Fruit fly (Drosophila melanogaster): Measurements from ENCODE around the gene CG31288.

CG31288 gene

DNA sequence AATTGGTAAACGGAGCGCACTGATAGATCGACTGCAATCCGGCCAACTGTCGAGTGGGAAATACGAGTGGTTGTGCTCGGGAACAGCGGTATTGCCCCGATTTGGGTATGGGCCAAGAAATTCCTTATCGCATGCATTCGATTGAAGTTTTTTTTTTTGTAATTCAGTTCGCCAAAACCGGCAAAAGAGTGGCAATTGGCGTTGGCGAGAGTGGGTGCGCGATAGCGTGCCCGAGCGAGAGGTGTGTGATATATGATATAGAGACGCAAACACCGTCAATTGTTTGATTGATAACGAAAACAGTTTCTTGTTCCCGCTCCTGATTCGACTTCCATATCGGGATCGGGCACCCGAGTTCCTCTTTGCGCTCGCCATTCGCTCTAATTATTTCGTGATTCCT lies 14.4 kb upstream of the CG31288 start, which contains the start of gene CG31087:
Gene CG31087, minus strand, starts transcription at position 63 of the 400 bp plus-strand sequence.
- TF ChIP-seq CG15710 (tag; optimal IDR thresholded peaks at IDR 0.05) (no peak), CG13204 (GFP tag; optimal IDR thresholded peaks at IDR 0.05) (no peak)

DNA sequence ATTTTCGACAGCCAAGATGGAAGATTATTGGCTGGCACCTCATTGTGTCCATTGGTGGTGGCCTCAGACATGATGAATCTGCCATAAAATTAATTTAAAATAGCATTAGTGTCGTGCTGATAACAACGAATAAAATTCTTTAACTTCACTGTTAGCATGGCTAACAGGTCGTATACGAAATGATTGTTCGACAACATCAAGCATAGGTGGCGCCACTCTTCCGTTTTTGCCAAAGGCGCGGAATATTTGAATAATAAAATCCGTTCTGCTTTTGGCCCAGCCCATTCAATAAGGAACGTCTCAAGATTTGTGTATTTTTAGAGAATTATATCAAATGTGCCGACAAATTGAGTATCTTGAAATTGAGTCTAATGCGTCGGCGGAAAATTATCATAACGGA lies 13.2 kb upstream of the CG31288 start:
- no peak for TF ChIP-seq CG13204 (GFP tag; optimal IDR thresholded peaks at IDR 0.05)

DNA sequence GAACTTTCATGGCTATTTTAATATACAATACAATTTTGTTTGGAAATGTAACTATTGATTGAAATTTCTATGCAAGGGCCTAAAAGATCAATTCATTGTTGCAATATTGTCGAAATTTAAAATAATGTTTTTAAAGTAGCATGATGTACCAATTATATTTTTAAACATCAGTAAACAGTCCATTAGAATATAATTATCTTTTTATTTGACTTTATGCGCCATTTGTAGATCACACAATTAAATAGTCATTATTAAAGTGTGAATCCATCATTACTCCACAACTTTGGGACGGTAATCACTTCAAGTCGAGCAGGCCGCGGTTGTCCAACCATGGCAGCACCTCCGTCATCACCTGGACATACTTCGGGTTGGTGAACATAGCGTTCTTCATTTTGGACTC lies 11.5 kb upstream of the CG31288 start, which contains the start of gene CG31099:
Gene CG31099, minus strand, starts transcription at position 101 of the 400 bp plus-strand sequence.
- TF ChIP-seq CG15710 (tag; optimal IDR thresholded peaks at IDR 0.05) (no peak), CG8301 (tag; optimal IDR thresholded peaks at IDR 0.05) (no peak), EcR (GFP tag; optimal IDR thresholded peaks at IDR 0.05) (no peak), CG17806 (tag; optimal IDR thresholded peaks at IDR 0.05) (no peak), Pif1B (GFP tag; optimal IDR thresholded peaks at IDR 0.05) (no peak), CG8159 (tag; optimal IDR thresholded peaks at IDR 0.05) (no peak), Ets98B (GFP tag; IDR thresholded peaks at IDR 0.05) (no peak), CG34367 (tag; optimal IDR thresholded peaks at IDR 0.05) (no peak), D1 (tag; optimal IDR thresholded peaks at IDR 0.05) (no peak), Snoo (tag; optimal IDR thresholded peaks at IDR 0.05) (no peak), Pif1A (GFP tag; optimal IDR thresholded peaks at IDR 0.05) (no peak), CG32121 (GFP tag; IDR thresholded peaks at IDR 0.05) (no peak), CG4496 (GFP tag; IDR thresholded peaks at IDR 0.05) (no peak), CG12605 (GFP tag; IDR thresholded peaks at IDR 0.05) (no peak)

DNA sequence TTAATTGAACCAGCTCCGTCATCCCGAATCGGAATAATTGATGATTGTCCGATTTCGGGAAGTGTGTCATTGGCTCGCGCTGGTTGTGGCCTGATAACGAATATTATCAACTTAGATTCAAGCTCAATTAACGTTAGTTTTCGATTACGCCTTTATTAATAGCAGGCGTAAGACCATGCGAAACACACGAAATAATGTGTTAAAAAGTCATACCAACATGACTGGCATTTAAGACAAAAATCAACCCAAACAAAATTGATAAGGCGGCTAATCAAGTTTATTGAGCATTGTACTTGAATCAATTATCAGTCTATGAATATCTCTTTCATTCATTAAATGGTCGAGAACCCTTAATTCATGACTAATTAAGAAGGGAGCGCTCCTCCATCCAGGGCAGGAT lies 9.8 kb upstream of the CG31288 start:
- TF ChIP-seq D1 (tag; optimal IDR thresholded peaks at IDR 0.05) (no peak), CG13204 (GFP tag; optimal IDR thresholded peaks at IDR 0.05) (no peak), CG32121 (GFP tag; IDR thresholded peaks at IDR 0.05) (no peak), CG8159 (tag; optimal IDR thresholded peaks at IDR 0.05) (no peak), gl (tag; optimal IDR thresholded peaks at IDR 0.05) (no peak), Pif1A (GFP tag; optimal IDR thresholded peaks at IDR 0.05) (no peak), fd96Ca (GFP tag; IDR thresholded peaks at IDR 0.05) (no peak), CG34367 (tag; optimal IDR thresholded peaks at IDR 0.05) (no peak), Ets98B (GFP tag; IDR thresholded peaks at IDR 0.05) (no peak), CG14655 (GFP tag; optimal IDR thresholded peaks at IDR 0.05) (no peak)

DNA sequence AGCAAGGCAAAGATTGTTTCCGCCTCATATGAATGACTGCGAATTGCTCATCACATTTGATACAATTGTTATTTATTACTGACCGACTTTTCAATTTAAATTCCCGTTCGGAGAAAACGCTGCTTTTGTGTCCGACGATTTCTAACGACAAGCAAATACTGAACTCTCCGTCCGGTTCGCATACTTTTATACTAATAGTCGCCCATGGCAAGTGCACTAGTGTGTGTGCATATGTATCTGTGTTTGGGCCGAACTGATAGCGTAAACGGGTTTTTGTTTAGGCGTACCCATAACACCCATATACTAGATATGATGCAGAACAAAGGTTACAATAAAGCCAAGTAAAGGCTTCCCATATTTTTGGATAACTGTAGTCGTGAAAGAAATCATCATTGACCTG lies 8.9 kb upstream of the CG31288 start, which contains the start of gene CG10550:
Gene CG10550, minus strand, starts transcription at position 164 of the 400 bp plus-strand sequence.
- no peak for TF ChIP-seq gl (tag; optimal IDR thresholded peaks at IDR 0.05)
- TF ChIP-seq CG12605 (GFP tag; IDR thresholded peaks at IDR 0.05): no peak
- TF ChIP-seq CG8159 (tag; optimal IDR thresholded peaks at IDR 0.05): no peak
- no peak for TF ChIP-seq Ets98B (GFP tag; IDR thresholded peaks at IDR 0.05)
- TF ChIP-seq CG10348 (GFP tag; IDR thresholded peaks at IDR 0.05): no peak
- no peak for TF ChIP-seq CG34367 (tag; optimal IDR thresholded peaks at IDR 0.05)
- TF ChIP-seq Snoo (tag; optimal IDR thresholded peaks at IDR 0.05): no peak
- TF ChIP-seq D1 (tag; optimal IDR thresholded peaks at IDR 0.05): no peak
- TF ChIP-seq Pif1A (GFP tag; optimal IDR thresholded peaks at IDR 0.05): no peak
- TF ChIP-seq fd96Ca (GFP tag; IDR thresholded peaks at IDR 0.05): no peak
- TF ChIP-seq CG8301 (tag; optimal IDR thresholded peaks at IDR 0.05): no peak
- TF ChIP-seq CG9948 (tag; optimal IDR thresholded peaks at IDR 0.05): no peak
- no peak for TF ChIP-seq Pif1B (GFP tag; optimal IDR thresholded peaks at IDR 0.05)
- no peak for TF ChIP-seq rn (GFP tag; IDR thresholded peaks at IDR 0.05)
- no peak for TF ChIP-seq CG13204 (GFP tag; optimal IDR thresholded peaks at IDR 0.05)
- TF ChIP-seq CG17806 (tag; optimal IDR thresholded peaks at IDR 0.05): no peak
- no peak for TF ChIP-seq CG14655 (GFP tag; optimal IDR thresholded peaks at IDR 0.05)
- TF ChIP-seq CG32121 (GFP tag; IDR thresholded peaks at IDR 0.05): no peak
- no peak for TF ChIP-seq CG4496 (GFP tag; IDR thresholded peaks at IDR 0.05)

DNA sequence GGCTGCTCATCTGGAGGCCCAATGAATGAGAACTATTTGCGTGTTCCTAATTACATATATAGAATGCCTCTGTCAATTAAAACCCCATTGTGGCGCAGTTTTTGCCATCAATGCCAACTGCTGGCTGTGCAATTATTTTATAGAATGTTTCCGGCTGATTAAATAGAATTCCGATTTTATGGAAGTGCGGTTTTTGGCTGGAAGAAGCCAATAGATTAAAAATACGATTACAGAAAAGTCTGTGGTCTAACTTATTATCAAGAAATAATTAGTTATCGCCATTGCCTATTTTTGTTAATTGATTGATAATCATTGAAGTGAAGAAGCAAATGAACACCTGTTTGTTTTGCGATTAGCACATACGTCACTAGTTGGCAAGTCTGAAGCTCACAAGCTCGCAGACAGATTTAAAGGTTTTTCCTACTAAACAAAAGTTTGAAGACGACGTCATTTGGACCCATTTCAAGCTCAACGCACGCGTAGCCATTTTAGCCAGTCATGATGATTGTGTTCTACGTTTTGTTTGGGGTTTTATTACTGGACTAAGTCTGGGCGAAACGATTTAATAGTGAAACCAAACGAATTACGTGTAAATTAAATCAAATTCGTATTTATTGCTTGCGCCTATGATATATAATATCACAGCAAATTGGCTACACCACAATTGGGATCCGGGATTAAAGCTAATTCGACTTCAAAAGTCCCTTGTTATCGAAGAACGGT lies 6.6 kb upstream of the CG31288 start:
- TF ChIP-seq CG32121 (GFP tag; IDR thresholded peaks at IDR 0.05) (no peak), CG4496 (GFP tag; IDR thresholded peaks at IDR 0.05) (no peak), Ets98B (GFP tag; IDR thresholded peaks at IDR 0.05) (no peak), Pif1A (GFP tag; optimal IDR thresholded peaks at IDR 0.05) (no peak), fd96Ca (GFP tag; IDR thresholded peaks at IDR 0.05) (no peak), CG13204 (GFP tag; optimal IDR thresholded peaks at IDR 0.05) (no peak), D1 (tag; optimal IDR thresholded peaks at IDR 0.05) (no peak), CG17806 (tag; optimal IDR thresholded peaks at IDR 0.05) (no peak)

DNA sequence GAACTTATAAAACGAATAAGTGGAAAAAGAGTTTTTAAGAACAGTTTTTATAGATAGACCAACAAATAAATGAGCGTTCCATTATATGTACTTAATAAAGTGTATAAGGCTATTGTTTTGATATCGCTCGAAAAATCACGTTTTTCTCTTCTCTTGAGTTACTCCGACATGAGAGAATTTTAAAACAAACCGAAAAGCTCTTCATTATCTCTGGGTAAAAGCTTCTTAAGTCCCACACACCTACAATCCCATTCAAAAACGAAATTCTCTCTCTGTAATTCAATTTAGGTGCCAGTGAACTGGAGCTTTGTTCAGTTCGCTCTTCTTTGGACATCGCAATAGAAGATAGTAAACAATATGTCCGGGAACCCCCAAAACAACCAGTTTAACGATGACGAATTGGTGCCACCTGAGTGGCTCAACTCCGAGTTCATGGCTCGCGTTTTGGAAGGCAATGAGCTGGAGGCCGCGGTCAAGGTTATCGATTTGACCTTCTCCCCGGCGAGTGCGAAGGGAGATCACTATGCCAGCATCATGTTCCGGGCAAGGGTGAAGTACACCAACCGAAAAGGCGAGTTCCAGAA lies 4.6 kb upstream of the CG31288 start, which contains the start of gene CG31436:
Gene CG31436, plus strand, starts transcription at position 281 of the 584 bp plus-strand sequence.
- TF ChIP-seq gl (tag; optimal IDR thresholded peaks at IDR 0.05) (no peak), EcR (GFP tag; optimal IDR thresholded peaks at IDR 0.05) (peak; percentile 74)

Data from whole organism, pupa.